Worm (Caenorhabditis elegans) whole organism, young adult: ENCODE results near the gene vha-6.

ENCODE experiments used
- B0035.1 ChIP-seq: sonication (generic microtip); optimal IDR thresholded peaks from 2 replicates; lab custom pipeline; 2016; ENCODE audit warnings: missing genetic modification characterization, mild to moderate bottlenecking, missing compliant biosample characterization, missing genotype, missing genetic modification reagents
- F10E7.11 ChIP-seq: sonication (generic microtip); optimal IDR thresholded peaks from 2 replicates; lab custom pipeline; 2017; ENCODE audit warnings: mild to moderate bottlenecking, missing genetic modification characterization, moderate library complexity, missing compliant biosample characterization
- F49E8.2 ChIP-seq: sonication (generic microtip); optimal IDR thresholded peaks from 3 replicates; lab custom pipeline; 2017; ENCODE audit warnings: missing genetic modification characterization, mild to moderate bottlenecking, missing compliant biosample characterization, antibody characterized with exemption, moderate library complexity; ENCODE audit not compliant: insufficient read depth
- T26A5.8 ChIP-seq: sonication (generic microtip); optimal IDR thresholded peaks from 2 replicates; lab custom pipeline; 2016; ENCODE audit warnings: missing genetic modification characterization, missing compliant biosample characterization
- Y79H2A.3 ChIP-seq: fragments of 200-800 bp; sonication (Bioruptor generic); conservative IDR thresholded peaks from 2 replicates; pipeline ENCODE4 v1.3.6; 2022; ENCODE audit warnings: missing genetic modification reagents, missing genetic modification characterization, missing compliant biosample characterization
- atf-7 ChIP-seq: sonication (generic microtip); optimal IDR thresholded peaks from 2 replicates; lab custom pipeline; 2017; ENCODE audit warnings: mild to moderate bottlenecking, missing genetic modification characterization, missing compliant biosample characterization
- attf-5 ChIP-seq: fragments of 200-800 bp; sonication (Bioruptor generic); optimal IDR thresholded peaks from 2 replicates; lab custom pipeline; 2018; ENCODE audit warnings: mild to moderate bottlenecking, missing genetic modification characterization, missing compliant biosample characterization
- cebp-1 ChIP-seq, 2 experiments: fragments of 200-800 bp in 1 of 2; sonication (Bioruptor generic) in 1 of 2; sonication (generic microtip) in 1 of 2; IDR thresholded peaks in 1 of 2; optimal IDR thresholded peaks in 1 of 2; 2 replicates each; pipeline versions ENCODE4 v1.3.6 to Lab custom; 2017 to 2022; ENCODE audit warnings: missing compliant biosample characterization in 2 of 2, missing genetic modification characterization in 2 of 2, mild to moderate bottlenecking in 1 of 2, missing genetic modification reagents in 1 of 2, moderate library complexity in 1 of 2
- ceh-40 ChIP-seq: fragments of 200-800 bp; sonication (Bioruptor generic); IDR thresholded peaks from 2 replicates; pipeline ENCODE4 v1.3.6; 2022; ENCODE audit warnings: missing genetic modification characterization, missing compliant biosample characterization
- ceh-79 ChIP-seq: sonication (generic microtip); optimal IDR thresholded peaks from 2 replicates; lab custom pipeline; 2017; ENCODE audit warnings: mild to moderate bottlenecking, missing genetic modification characterization, missing compliant biosample characterization
- ceh-91 ChIP-seq: fragments of 200-800 bp; sonication (Bioruptor generic); IDR thresholded peaks from 2 replicates; pipeline ENCODE4 v1.3.6; 2022; ENCODE audit warnings: missing genetic modification reagents, missing genetic modification characterization, missing compliant biosample characterization
- chd-7 ChIP-seq: sonication (generic microtip); optimal IDR thresholded peaks from 2 replicates; lab custom pipeline; 2016; ENCODE audit warnings: mild to moderate bottlenecking, missing genetic modification characterization, moderate library complexity, missing compliant biosample characterization
- dox-1 ChIP-seq: fragments of 200-800 bp; sonication (Bioruptor generic); IDR thresholded peaks from 2 replicates; pipeline ENCODE4 v1.3.6; 2022; ENCODE audit warnings: missing genetic modification reagents, missing genetic modification characterization, missing compliant biosample characterization
- egl-18 ChIP-seq: fragments of 200-800 bp; sonication (Bioruptor generic); IDR thresholded peaks from 2 replicates; pipeline ENCODE4 v1.3.6; 2022; ENCODE audit warnings: missing genetic modification reagents, missing genetic modification characterization, missing compliant biosample characterization
- egrh-3 ChIP-seq: fragments of 200-800 bp; sonication (Bioruptor generic); IDR thresholded peaks from 2 replicates; pipeline ENCODE4 v1.3.6; 2022; ENCODE audit warnings: missing genetic modification reagents, missing genetic modification characterization, missing compliant biosample characterization
- ets-4 ChIP-seq: fragments of 200-800 bp; sonication (Bioruptor generic); optimal IDR thresholded peaks from 2 replicates; lab custom pipeline; 2018; ENCODE audit warnings: mild to moderate bottlenecking, missing genetic modification characterization, missing compliant biosample characterization
- hlh-12 ChIP-seq: sonication (generic microtip); optimal IDR thresholded peaks from 2 replicates; lab custom pipeline; 2016; ENCODE audit warnings: missing genetic modification characterization, missing compliant biosample characterization
- hmg-1.2 ChIP-seq: fragments of 200-800 bp; sonication (Bioruptor generic); IDR thresholded peaks from 2 replicates; pipeline ENCODE4 v1.3.6; 2022; ENCODE audit warnings: missing genetic modification reagents, missing genetic modification characterization, missing compliant biosample characterization
- hmg-20 ChIP-seq: fragments of 200-800 bp; sonication (Bioruptor generic); IDR thresholded peaks from 2 replicates; pipeline ENCODE4 v1.3.6; 2022; ENCODE audit warnings: missing genetic modification reagents, missing genetic modification characterization, missing compliant biosample characterization
- hrde-1 ChIP-seq: sonication (generic microtip); optimal IDR thresholded peaks from 2 replicates; lab custom pipeline; 2016; ENCODE audit warnings: missing genetic modification characterization, mild to moderate bottlenecking, missing compliant biosample characterization, moderate library complexity, missing genotype, missing genetic modification reagents, borderline replicate concordance
- hsf-1 ChIP-seq: fragments of 200-800 bp; sonication (Bioruptor generic); IDR thresholded peaks from 2 replicates; pipeline ENCODE4 v1.3.6; 2022; ENCODE audit warnings: missing genetic modification reagents, missing genetic modification characterization, missing compliant biosample characterization
- let-607 ChIP-seq, 2 experiments: fragments of 200-800 bp in 1 of 2; sonication (Bioruptor generic) in 1 of 2; sonication (generic microtip) in 1 of 2; optimal IDR thresholded peaks; 2 replicates each; lab custom pipeline; 2016 to 2018; ENCODE audit warnings: mild to moderate bottlenecking in 2 of 2, missing compliant biosample characterization in 2 of 2, missing genetic modification characterization in 2 of 2, moderate library complexity in 2 of 2, missing genotype in 1 of 2
- lin-40 ChIP-seq: sonication (generic microtip); optimal IDR thresholded peaks from 2 replicates; lab custom pipeline; 2016; ENCODE audit warnings: missing genetic modification characterization, mild to moderate bottlenecking, missing compliant biosample characterization, missing genotype, missing genetic modification reagents
- madf-6 ChIP-seq: fragments of 200-800 bp; sonication (Bioruptor generic); IDR thresholded peaks from 2 replicates; pipeline ENCODE4 v1.3.6; 2022; ENCODE audit warnings: missing genetic modification reagents, missing genetic modification characterization, missing compliant biosample characterization
- madf-8 ChIP-seq: fragments of 200-800 bp; sonication (Bioruptor generic); conservative IDR thresholded peaks from 2 replicates; pipeline ENCODE4 v1.3.6; 2022; ENCODE audit warnings: missing genetic modification reagents, missing genetic modification characterization, missing compliant biosample characterization
- mel-28 ChIP-seq: sonication (generic microtip); optimal IDR thresholded peaks from 2 replicates; lab custom pipeline; 2016; ENCODE audit warnings: borderline replicate concordance, mild to moderate bottlenecking, missing genetic modification characterization, missing compliant biosample characterization
- mes-4 ChIP-seq: sonication (generic microtip); optimal IDR thresholded peaks from 2 replicates; lab custom pipeline; 2016; ENCODE audit warnings: missing genotype, missing genetic modification characterization, missing compliant biosample characterization
- nfya-2 ChIP-seq: fragments of 200-800 bp; sonication (Bioruptor generic); IDR thresholded peaks from 2 replicates; pipeline ENCODE4 v1.3.6; 2022; ENCODE audit warnings: missing genetic modification reagents, missing genetic modification characterization, missing compliant biosample characterization
- nfyb-1 ChIP-seq: fragments of 200-800 bp; sonication (Bioruptor generic); IDR thresholded peaks from 2 replicates; pipeline ENCODE4 v1.3.6; 2022; ENCODE audit warnings: missing genetic modification reagents, missing genetic modification characterization, missing compliant biosample characterization
- nhr-179 ChIP-seq: sonication (generic microtip); optimal IDR thresholded peaks from 2 replicates; lab custom pipeline; 2016; ENCODE audit warnings: mild to moderate bottlenecking, missing genetic modification characterization, missing compliant biosample characterization
- nhr-80 ChIP-seq: sonication (generic microtip); optimal IDR thresholded peaks from 2 replicates; lab custom pipeline; 2016; ENCODE audit warnings: missing genetic modification characterization, missing compliant biosample characterization
- sea-2 ChIP-seq: fragments of 200-800 bp; sonication (Bioruptor generic); IDR thresholded peaks from 2 replicates; pipeline ENCODE4 v1.3.6; 2022; ENCODE audit warnings: missing genetic modification characterization, missing compliant biosample characterization
- snpc-1.3 ChIP-seq: sonication (generic microtip); optimal IDR thresholded peaks from 2 replicates; lab custom pipeline; 2017; ENCODE audit warnings: missing genetic modification characterization, mild to moderate bottlenecking, missing compliant biosample characterization, antibody characterized with exemption, moderate library complexity, missing genotype, missing genetic modification reagents; ENCODE audit not compliant: insufficient read depth
- snpc-4 ChIP-seq, 5 experiments: fragments of 150-350 bp in 1 of 5; sonication (generic microtip) in 4 of 5; optimal IDR thresholded peaks; 2 replicates each; lab custom pipeline; 2014 to 2018; ENCODE audit warnings: missing genetic modification characterization in 5 of 5, missing biosample characterization in 3 of 5, antibody characterized with exemption in 2 of 5, mild to moderate bottlenecking in 2 of 5, missing compliant biosample characterization in 2 of 5, missing genotype in 2 of 5, moderate library complexity in 2 of 5, missing genetic modification reagents in 1 of 5
- tbp1 ChIP-seq: fragments of 200-800 bp; sonication (Bioruptor generic); optimal IDR thresholded peaks from 2 replicates; lab custom pipeline; 2018; ENCODE audit warnings: mild to moderate bottlenecking, missing genetic modification characterization, missing compliant biosample characterization
- zfh-2 ChIP-seq: fragments of 200-800 bp; sonication (Bioruptor generic); conservative IDR thresholded peaks from 2 replicates; pipeline ENCODE4 v1.3.6; 2022; ENCODE audit warnings: missing genetic modification reagents, missing genetic modification characterization, missing compliant biosample characterization

vha-6 gene

DNA sequence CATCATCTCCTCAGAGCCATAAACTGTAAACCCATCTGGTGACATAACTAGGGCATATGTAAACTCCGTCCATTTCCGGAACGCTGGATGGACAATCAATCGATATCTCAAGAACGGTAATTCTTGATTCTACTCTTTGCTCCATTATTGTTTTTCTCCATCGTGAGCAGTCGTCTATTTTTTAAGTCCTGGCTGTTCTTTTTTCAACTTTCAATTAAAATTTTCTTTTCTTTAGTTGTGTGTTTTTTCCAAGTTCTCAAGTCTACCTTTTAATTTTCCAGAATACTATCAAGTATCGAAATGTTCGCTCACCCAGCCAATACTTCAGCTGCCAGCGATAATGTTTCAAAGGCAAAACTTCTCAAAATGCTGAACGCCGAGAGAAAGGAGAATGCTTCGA, 4.3 kb downstream of the vha-6 start, which contains the start of gene C05D12.5:
TSS of gene C05D12.5 (plus strand) at position 301 of the 400 bp plus-strand sequence.
- TF ChIP-seq nhr-179 (tag; lab: Kevin White, UChicago) (no peak), tbp1 (GFP tag; lab: Kevin White, UChicago) (no peak), nfyb-1 (GFP tag; lab: Robert Waterston, UW) (no peak), chd-7 (tag; lab: Kevin White, UChicago) (no peak), F10E7.11 (tag; lab: Kevin White, UChicago) (no peak), hmg-1.2 (no peak), ceh-91 (GFP tag; lab: Robert Waterston, UW) (no peak), zfh-2 (GFP tag; lab: Robert Waterston, UW) (no peak), atf-7 (tag; lab: Kevin White, UChicago) (no peak), B0035.1 (tag; lab: Kevin White, UChicago) (no peak), mel-28 (no peak), snpc-4 (GFP tag; optimal IDR thresholded peaks at IDR 0.05; lab: Kevin White, UChicago) (no peak), snpc-4 (tag; optimal IDR thresholded peaks at IDR 0.05; lab: Kevin White, UChicago) (no peak), attf-5 (GFP tag; lab: Kevin White, UChicago) (no peak), egrh-3 (GFP tag; lab: Robert Waterston, UW) (no peak), egl-18 (GFP tag; lab: Robert Waterston, UW) (no peak), nhr-80 (no peak), hmg-20 (GFP tag; lab: Robert Waterston, UW) (no peak)

ce11 chrII:11431584-11431983, 6.7 kb downstream of the vha-6 start, which contains the start of gene C05D12.4:
Gene C05D12.4 (plus strand): TSS chrII:11431884.
- TF ChIP-seq nfya-2 (GFP tag; lab: Robert Waterston, UW) (no peak), hsf-1 (GFP tag; lab: Robert Waterston, UW) (no peak), madf-8 (no peak), T26A5.8 (tag; lab: Kevin White, UChicago) (no peak)

- TF ChIP-seq nhr-80 (peak; percentile 48), mes-4 (tag; lab: Kevin White, UChicago) (no peak)
- TF ChIP-seq, all 124 proteins: peak for 1
Observed at ce11 chrII:11428599-11428998, 9.7 kb downstream of the vha-6 start.

ce11 chrII:11427322-11427721, 10.9 kb downstream of the vha-6 start:
- TF ChIP-seq ets-4, result peak; percentile 47
- no peak for TF ChIP-seq nhr-179 (tag; lab: Kevin White, UChicago)
- peak; percentile 91 for TF ChIP-seq nhr-80
- TF ChIP-seq hlh-12 (tag; lab: Kevin White, UChicago), result no peak
- peak; percentile 27 for TF ChIP-seq atf-7 (tag; lab: Kevin White, UChicago)
- TF ChIP-seq dox-1 (GFP tag; lab: Robert Waterston, UW), result 0 out of 2 replicates have a peak, but pooled peaks have one; percentile 41
- peak in 1 of 2 experiments; percentile 15 for TF ChIP-seq let-607 (tag; optimal IDR thresholded peaks at IDR 0.05; lab: Kevin White, UChicago)
- TF ChIP-seq, all 124 proteins: peak for 5

DNA sequence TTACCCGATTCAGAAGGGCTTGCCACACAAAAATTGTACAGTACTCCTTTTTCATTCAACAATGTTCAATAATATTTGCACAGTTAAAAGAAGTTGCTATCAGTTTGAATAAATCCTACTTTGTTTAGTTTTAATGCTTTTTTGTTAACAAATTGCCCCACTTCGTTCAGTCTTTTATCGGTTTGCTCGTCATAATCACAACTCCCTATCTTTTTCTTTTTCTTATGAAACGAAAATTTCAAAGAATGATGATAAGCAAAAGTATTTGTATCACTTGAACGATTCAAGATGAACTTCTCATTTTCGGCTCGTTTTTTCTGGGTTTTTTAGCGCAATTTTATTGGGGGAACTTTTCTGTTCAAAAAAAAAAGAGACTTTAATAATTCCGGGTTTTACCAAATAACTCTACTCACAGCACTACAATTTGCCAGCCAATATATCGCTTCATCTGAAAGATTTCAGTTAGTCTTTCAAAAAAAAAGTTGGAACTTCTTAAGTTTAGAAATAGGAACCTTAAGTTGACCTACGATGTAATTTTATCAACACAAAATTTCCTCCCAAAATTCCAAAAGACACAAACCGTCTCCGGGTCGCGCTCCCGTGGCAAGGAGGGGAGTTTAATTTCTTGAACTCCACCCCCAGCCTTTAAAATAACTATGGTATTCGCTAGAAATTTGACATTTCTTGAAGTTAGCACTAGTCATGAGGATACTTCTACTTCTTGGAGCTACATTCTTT, 13.5 kb downstream of the vha-6 start, which contains the start of gene C05D12.3:
TSS of gene C05D12.3 (plus strand) at position 688 of the 738 bp plus-strand sequence.
- TF ChIP-seq nhr-80 (peak; percentile 33), nfyb-1 (GFP tag; lab: Robert Waterston, UW) (no peak)

DNA sequence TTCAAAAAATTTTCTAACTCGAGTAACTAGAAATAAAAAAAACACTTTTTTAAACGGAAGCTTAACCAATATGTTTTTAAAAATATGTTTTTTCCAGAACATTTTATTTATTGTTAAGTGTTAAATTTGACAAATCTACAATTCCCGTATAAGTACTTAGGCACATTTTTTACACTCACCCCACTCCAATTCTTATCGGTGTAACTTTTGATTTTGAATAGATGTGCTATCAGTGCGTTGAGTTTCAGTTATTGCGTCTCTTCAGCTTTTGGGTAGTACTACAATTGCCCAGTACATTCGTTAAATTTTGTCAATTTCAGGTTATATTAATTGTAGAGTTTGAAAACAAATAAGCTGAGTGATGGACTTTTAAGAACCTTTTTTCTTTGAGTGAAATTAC, 14.2 kb downstream of the vha-6 start:
- no peak for TF ChIP-seq Y79H2A.3 (GFP tag; lab: Robert Waterston, UW)
- no peak for TF ChIP-seq snpc-4 (GFP tag; optimal IDR thresholded peaks at IDR 0.05; lab: Kevin White, UChicago)
- TF ChIP-seq snpc-4 (tag; optimal IDR thresholded peaks at IDR 0.05; lab: Kevin White, UChicago), result no peak
- TF ChIP-seq cebp-1 (GFP tag; IDR thresholded peaks at IDR 0.05; lab: Robert Waterston, UW), result no peak
- TF ChIP-seq cebp-1 (tag; optimal IDR thresholded peaks at IDR 0.05; lab: Kevin White, UChicago), result no peak
- TF ChIP-seq lin-40 (tag; lab: Kevin White, UChicago), result no peak
- no peak for TF ChIP-seq hrde-1 (tag; lab: Kevin White, UChicago)
- TF ChIP-seq ceh-79, result no peak
- no peak for TF ChIP-seq zfh-2 (GFP tag; lab: Robert Waterston, UW)
- TF ChIP-seq sea-2, result no peak
- TF ChIP-seq hlh-12 (tag; lab: Kevin White, UChicago), result no peak
- TF ChIP-seq F49E8.2, result no peak
- no peak for TF ChIP-seq ceh-40 (GFP tag; lab: Robert Waterston, UW)
- TF ChIP-seq snpc-1.3, result no peak
- TF ChIP-seq madf-6 (GFP tag; lab: Robert Waterston, UW), result no peak
